Fruit fly (Drosophila melanogaster) whole organism, embryonic: ENCODE results near the gene SPH93.

Experiments used
- ATbp ChIP-seq: fragments of 200-800 bp; sonication (Bioruptor generic); optimal IDR thresholded peaks from 2 replicates; lab custom pipeline; 2017; ENCODE audit warnings: missing biosample characterization, mild to moderate bottlenecking, missing genetic modification characterization, missing genetic modification reagents
- Antp ChIP-seq: fragments of 200-800 bp; sonication (Bioruptor generic); optimal IDR thresholded peaks from 3 replicates; lab custom pipeline; 2016; ENCODE audit warnings: missing biosample characterization, missing genetic modification characterization
- CG11456 ChIP-seq: fragments of 200-800 bp; sonication (Bioruptor generic); IDR thresholded peaks from 3 replicates; pipeline ENCODE4 v1.3.6; 2022; ENCODE audit warnings: missing biosample characterization, missing genetic modification characterization
- CG11695 ChIP-seq: fragments of 200-800 bp; sonication (Bioruptor generic); IDR thresholded peaks from 3 replicates; pipeline ENCODE4 v1.3.6; 2022; ENCODE audit warnings: missing biosample characterization, missing genetic modification characterization
- CG12155 ChIP-seq: fragments of 200-800 bp; sonication (Bioruptor generic); optimal IDR thresholded peaks from 3 replicates; lab custom pipeline; 2016; ENCODE audit warnings: missing biosample characterization, missing genetic modification characterization
- CG12659 ChIP-seq: fragments of 200-800 bp; sonication (Bioruptor generic); optimal IDR thresholded peaks from 3 replicates; lab custom pipeline; 2017; ENCODE audit warnings: mild to moderate bottlenecking, missing biosample characterization, missing genetic modification reagents, missing genetic modification characterization
- CG13123 ChIP-seq: fragments of 200-800 bp; sonication (Bioruptor generic); optimal IDR thresholded peaks from 2 replicates; lab custom pipeline; 2016; ENCODE audit warnings: missing biosample characterization, missing genetic modification characterization
- CG1792 ChIP-seq: fragments of 200-800 bp; sonication (Bioruptor generic); optimal IDR thresholded peaks from 2 replicates; lab custom pipeline; 2016; ENCODE audit warnings: missing biosample characterization, missing genetic modification characterization
- CG18011 ChIP-seq: fragments of 200-800 bp; sonication (Bioruptor generic); optimal IDR thresholded peaks from 2 replicates; lab custom pipeline; 2017; ENCODE audit warnings: missing biosample characterization, missing genetic modification characterization, mild to moderate bottlenecking, moderate library complexity, missing genotype
- CG18262 ChIP-seq: fragments of 200-800 bp; optimal IDR thresholded peaks from 3 replicates; lab custom pipeline; 2019; ENCODE audit warnings: missing biosample characterization, mild to moderate bottlenecking, missing genetic modification characterization, moderate library complexity
- CG1832 ChIP-seq: fragments of 200-800 bp; sonication (Bioruptor generic); optimal IDR thresholded peaks from 2 replicates; lab custom pipeline; 2017; ENCODE audit warnings: missing biosample characterization, mild to moderate bottlenecking, missing genetic modification characterization, inconsistent platforms
- CG2120 ChIP-seq: fragments of 200-800 bp; sonication (Bioruptor generic); optimal IDR thresholded peaks from 3 replicates; lab custom pipeline; 2016; ENCODE audit warnings: missing biosample characterization, missing genetic modification characterization
- CG31224 ChIP-seq: fragments of 200-800 bp; sonication (Bioruptor generic); IDR thresholded peaks from 2 replicates; pipeline ENCODE4 v1.3.6; 2022; ENCODE audit warnings: missing biosample characterization, missing genetic modification characterization
- CG31388 ChIP-seq: fragments of 200-800 bp; sonication (Bioruptor generic); optimal IDR thresholded peaks from 2 replicates; lab custom pipeline; 2016; ENCODE audit warnings: missing biosample characterization, missing genetic modification characterization
- CG3847 ChIP-seq: fragments of 200-800 bp; sonication (Bioruptor generic); IDR thresholded peaks from 2 replicates; pipeline ENCODE4 v1.3.6; 2022; ENCODE audit warnings: missing biosample characterization, missing genetic modification characterization
- CG4404 ChIP-seq: fragments of 200-800 bp; sonication (Bioruptor generic); IDR thresholded peaks from 2 replicates; pipeline ENCODE4 v1.3.6; 2022; ENCODE audit warnings: missing biosample characterization, missing genetic modification characterization
- CG4424 ChIP-seq: fragments of 200-800 bp; sonication (Bioruptor generic); optimal IDR thresholded peaks from 3 replicates; lab custom pipeline; 2016; ENCODE audit warnings: missing biosample characterization, missing genetic modification characterization
- CG4707 ChIP-seq: fragments of 200-800 bp; sonication (Bioruptor generic); optimal IDR thresholded peaks from 2 replicates; lab custom pipeline; 2018; ENCODE audit warnings: missing biosample characterization, mild to moderate bottlenecking, missing genetic modification characterization, moderate library complexity
- CG4854 ChIP-seq: fragments of 200-800 bp; sonication (Bioruptor generic); optimal IDR thresholded peaks from 2 replicates; lab custom pipeline; 2016; ENCODE audit warnings: missing biosample characterization, missing genetic modification characterization, inconsistent platforms
- CG5180 ChIP-seq: fragments of 200-800 bp; sonication (Bioruptor generic); optimal IDR thresholded peaks from 3 replicates; lab custom pipeline; 2017; ENCODE audit warnings: missing biosample characterization, missing genetic modification characterization, mild to moderate bottlenecking, moderate library complexity, missing genetic modification reagents
- CG5245 ChIP-seq: fragments of 200-800 bp; sonication (Bioruptor generic); optimal IDR thresholded peaks from 3 replicates; lab custom pipeline; 2016; ENCODE audit warnings: missing biosample characterization, missing genetic modification characterization
- CG6254 ChIP-seq: fragments of 200-800 bp; sonication (Bioruptor generic); optimal IDR thresholded peaks from 3 replicates; lab custom pipeline; 2017; ENCODE audit warnings: mild to moderate bottlenecking, missing biosample characterization, missing genetic modification reagents, missing genetic modification characterization
- CG7987 ChIP-seq: fragments of 200-800 bp; sonication (Bioruptor generic); optimal IDR thresholded peaks from 2 replicates; lab custom pipeline; 2018; ENCODE audit warnings: missing biosample characterization, mild to moderate bottlenecking, missing genetic modification characterization, moderate library complexity
- Dip3 ChIP-seq: fragments of 200-800 bp; sonication (Bioruptor generic); optimal IDR thresholded peaks from 3 replicates; lab custom pipeline; 2016; ENCODE audit warnings: missing biosample characterization, missing genetic modification characterization
- Dll ChIP-seq: fragments of 200-800 bp; sonication (Bioruptor generic); IDR thresholded peaks from 4 replicates; pipeline ENCODE4 v1.3.6; 2022; ENCODE audit warnings: missing biosample characterization, missing genetic modification characterization; ENCODE audit not compliant: partially characterized antibody
- Dref ChIP-seq: fragments of 200-800 bp; sonication (Bioruptor generic); IDR thresholded peaks from 2 replicates; pipeline ENCODE4 v1.3.6; 2022; ENCODE audit warnings: missing biosample characterization, missing genetic modification characterization
- Fer3 ChIP-seq: fragments of 200-800 bp; sonication (Bioruptor generic); optimal IDR thresholded peaks from 2 replicates; lab custom pipeline; 2018; ENCODE audit warnings: missing biosample characterization, mild to moderate bottlenecking, missing genetic modification characterization, moderate library complexity
- H2.0 ChIP-seq: fragments of 200-800 bp; sonication (Bioruptor generic); IDR thresholded peaks from 2 replicates; pipeline ENCODE4 v1.3.6; 2022; ENCODE audit warnings: missing biosample characterization, missing genetic modification characterization
- HLH54F ChIP-seq: fragments of 200-800 bp; sonication (Bioruptor generic); optimal IDR thresholded peaks from 3 replicates; lab custom pipeline; 2016; ENCODE audit warnings: missing biosample characterization, missing genetic modification characterization
- Hr39 ChIP-seq: fragments of >200 bp; optimal IDR thresholded peaks from 2 replicates; lab custom pipeline; 2017
- Hr78 ChIP-seq, 2 experiments: fragments of 200-800 bp in 1 of 2; fragments of >200 bp in 1 of 2; sonication (Bioruptor generic) in 1 of 2; optimal IDR thresholded peaks; 2 replicates each; lab custom pipeline; 2017 to 2019; ENCODE audit warnings: missing biosample characterization in 2 of 2, missing genetic modification characterization in 2 of 2, mild to moderate bottlenecking in 1 of 2, moderate library complexity in 1 of 2
- Hsf ChIP-seq: fragments of 200-800 bp; sonication (Bioruptor generic); optimal IDR thresholded peaks from 3 replicates; lab custom pipeline; 2016; ENCODE audit warnings: missing biosample characterization, missing genetic modification characterization
- Lim3 ChIP-seq: fragments of 200-800 bp; sonication (Bioruptor generic); IDR thresholded peaks from 2 replicates; pipeline ENCODE4 v1.3.6; 2022; ENCODE audit warnings: missing biosample characterization, missing genetic modification characterization
- Lpt ChIP-seq: fragments of >200 bp; optimal IDR thresholded peaks from 2 replicates; lab custom pipeline; 2018; ENCODE audit warnings: missing biosample characterization, missing genetic modification characterization
- ab ChIP-seq: fragments of 200-800 bp; sonication (Bioruptor generic); optimal IDR thresholded peaks from 2 replicates; lab custom pipeline; 2016; ENCODE audit warnings: missing biosample characterization, missing genetic modification characterization
- btn ChIP-seq: fragments of 200-800 bp; sonication (Bioruptor generic); optimal IDR thresholded peaks from 2 replicates; lab custom pipeline; 2016; ENCODE audit warnings: missing biosample characterization, missing genetic modification characterization
- croc ChIP-seq: fragments of 200-800 bp; sonication (Bioruptor generic); conservative IDR thresholded peaks from 3 replicates; pipeline ENCODE4 v1.3.6; 2022; ENCODE audit warnings: missing biosample characterization, missing genetic modification characterization
- fd3F ChIP-seq: fragments of 200-800 bp; sonication (Bioruptor generic); optimal IDR thresholded peaks from 2 replicates; lab custom pipeline; 2018; ENCODE audit warnings: missing biosample characterization, mild to moderate bottlenecking, missing genetic modification characterization, moderate library complexity
- gsb-n ChIP-seq: fragments of 200-800 bp; sonication (Bioruptor generic); optimal IDR thresholded peaks from 3 replicates; lab custom pipeline; 2018; ENCODE audit warnings: missing biosample characterization, mild to moderate bottlenecking, missing genetic modification characterization
- ham ChIP-seq: fragments of 200-800 bp; sonication (Bioruptor generic); IDR thresholded peaks from 2 replicates; pipeline ENCODE4 v1.3.6; 2022; ENCODE audit warnings: missing biosample characterization, missing genetic modification characterization
- klu ChIP-seq: fragments of 200-800 bp; sonication (Bioruptor generic); IDR thresholded peaks from 2 replicates; pipeline ENCODE4 v1.3.6; 2022; ENCODE audit warnings: missing biosample characterization, missing genetic modification characterization
- kni ChIP-seq: fragments of 200-800 bp; sonication (Bioruptor generic); optimal IDR thresholded peaks from 3 replicates; lab custom pipeline; 2017; ENCODE audit warnings: mild to moderate bottlenecking, missing biosample characterization, missing genetic modification reagents, missing genetic modification characterization
- maf-S ChIP-seq: fragments of 200-800 bp; sonication (Bioruptor generic); optimal IDR thresholded peaks from 2 replicates; lab custom pipeline; 2016; ENCODE audit warnings: missing biosample characterization, missing genetic modification characterization
- pfk ChIP-seq: fragments of 200-800 bp; sonication (Bioruptor generic); optimal IDR thresholded peaks from 2 replicates; lab custom pipeline; 2018; ENCODE audit warnings: missing biosample characterization, mild to moderate bottlenecking, missing genetic modification characterization, moderate library complexity
- shn ChIP-seq: fragments of 200-800 bp; sonication (Bioruptor generic); optimal IDR thresholded peaks from 3 replicates; lab custom pipeline; 2016; ENCODE audit warnings: missing biosample characterization, missing genetic modification characterization
- sob ChIP-seq: fragments of 200-800 bp; sonication (Bioruptor generic); IDR thresholded peaks from 2 replicates; pipeline ENCODE4 v1.3.6; 2022; ENCODE audit warnings: missing biosample characterization, missing genetic modification characterization
- sqz ChIP-seq: fragments of 200-800 bp; sonication (Bioruptor generic); optimal IDR thresholded peaks from 3 replicates; lab custom pipeline; 2018; ENCODE audit warnings: missing biosample characterization, mild to moderate bottlenecking, missing genetic modification characterization
- sr ChIP-seq: fragments of 200-800 bp; sonication (Bioruptor generic); IDR thresholded peaks from 3 replicates; pipeline ENCODE4 v1.3.6; 2022; ENCODE audit warnings: missing biosample characterization, missing genetic modification characterization
- ssp ChIP-seq: fragments of 200-800 bp; sonication (Bioruptor generic); IDR thresholded peaks from 2 replicates; pipeline ENCODE4 v1.3.6; 2022; ENCODE audit warnings: missing biosample characterization, missing genetic modification characterization
- tx ChIP-seq: fragments of 200-800 bp; sonication (Bioruptor generic); optimal IDR thresholded peaks from 2 replicates; lab custom pipeline; 2016; ENCODE audit warnings: missing biosample characterization, missing genetic modification characterization
- wek ChIP-seq: fragments of 200-800 bp; sonication (Bioruptor generic); optimal IDR thresholded peaks from 3 replicates; lab custom pipeline; 2018; ENCODE audit warnings: missing biosample characterization, mild to moderate bottlenecking, missing genetic modification characterization, moderate library complexity
- zfh1 ChIP-seq: fragments of 200-800 bp; sonication (Bioruptor generic); IDR thresholded peaks from 3 replicates; pipeline ENCODE4 v1.3.6; 2022; ENCODE audit warnings: missing biosample characterization, missing genetic modification characterization

SPH93 gene

DNA sequence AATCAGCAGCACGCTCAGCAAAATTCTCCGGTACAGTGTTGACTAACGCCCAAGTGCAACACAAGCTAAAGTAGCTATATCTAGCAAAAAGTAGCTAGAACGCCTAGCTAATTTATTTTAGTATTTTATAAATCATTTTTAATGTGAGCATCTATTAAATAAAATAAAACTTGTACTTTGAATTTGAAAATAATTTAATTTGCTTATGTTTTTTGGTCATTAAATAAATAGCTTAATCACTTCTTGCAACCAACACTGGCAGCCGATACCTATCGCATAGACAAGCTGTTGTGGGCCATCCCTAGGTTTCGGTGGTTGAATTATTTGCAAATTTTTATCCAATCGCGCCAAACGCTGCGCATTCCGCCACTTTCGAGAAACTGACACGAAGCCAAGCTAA, 45.4 kb downstream of the SPH93 start, which contains the start of the genes Polr2J and CG15141 (continued):
- TF ChIP-seq CG5245 (GFP tag; lab: Kevin White, UChicago) (peak; percentile 45), HLH54F (GFP tag; lab: Kevin White, UChicago) (peak; percentile 85), Dref (GFP tag; lab: Robert Waterston, UW) (no peak), CG1792 (GFP tag; lab: Kevin White, UChicago) (peak; percentile 46), gsb-n (tag; lab: Kevin White, UChicago) (no peak), CG5180 (GFP tag; lab: Kevin White, UChicago) (no peak), Fer3 (tag; lab: Kevin White, UChicago) (peak; percentile 81), CG12659 (peak; percentile 90), croc (peak; percentile 75), CG11456 (GFP tag; lab: Robert Waterston, UW) (peak; percentile 91), sob (GFP tag; lab: Robert Waterston, UW) (peak; percentile 93), tx (GFP tag; lab: Kevin White, UChicago) (peak; percentile 50), Dll (peak; percentile 96), ab (GFP tag; lab: Kevin White, UChicago) (no peak), CG7987 (peak; percentile 41), CG12155 (GFP tag; lab: Kevin White, UChicago) (peak; percentile 85), Lpt (no peak), zfh1 (GFP tag; lab: Robert Waterston, UW) (peak; percentile 84), fd3F (GFP tag; lab: Kevin White, UChicago) (peak; percentile 84), pfk (GFP tag; lab: Kevin White, UChicago) (no peak), ATbp (peak; percentile 48), ham (GFP tag; lab: Robert Waterston, UW) (peak; percentile 33; the same call in 1 of the 2 replicates), CG3847 (peak; percentile 94), maf-S (GFP tag; lab: Kevin White, UChicago) (peak; percentile 61), CG4707 (GFP tag; lab: Kevin White, UChicago) (no peak), Hsf (peak; percentile 87), Lim3 (GFP tag; lab: Robert Waterston, UW) (peak; percentile 56; the same call in 1 of the 2 replicates), sr (GFP tag; lab: Robert Waterston, UW) (no peak), H2.0 (GFP tag; lab: Robert Waterston, UW) (peak; percentile 79), CG31224 (GFP tag; lab: Robert Waterston, UW) (peak; percentile 73), klu (GFP tag; lab: Robert Waterston, UW) (peak; percentile 88), CG4854 (GFP tag; lab: Kevin White, UChicago) (peak; percentile 69), kni (GFP tag; lab: Kevin White, UChicago) (no peak), Antp (peak; percentile 54), btn (GFP tag; lab: Kevin White, UChicago) (peak; percentile 44), CG31388 (peak; percentile 52), Hr78 (GFP tag; optimal IDR thresholded peaks at IDR 0.05; lab: Kevin White, UChicago) (no peak), CG6254 (GFP tag; lab: Kevin White, UChicago) (peak; percentile 14), CG4424 (GFP tag; lab: Kevin White, UChicago) (peak; percentile 84), shn (GFP tag; lab: Kevin White, UChicago) (peak; percentile 73), CG18011 (peak; percentile 74), sqz (GFP tag; lab: Kevin White, UChicago) (no peak), CG4404 (GFP tag; lab: Robert Waterston, UW) (peak; percentile 90), Dip3 (peak; percentile 82), CG13123 (GFP tag; lab: Kevin White, UChicago) (peak; percentile 69), Hr39 (lab: Kevin White, UChicago) (no peak), ssp (peak; percentile 91), CG2120 (GFP tag; lab: Kevin White, UChicago) (peak; percentile 94), wek (GFP tag; lab: Kevin White, UChicago) (no peak), CG18262 (no peak), CG11695 (GFP tag; lab: Robert Waterston, UW) (peak; percentile 73; the same call in 2 of the 3 replicates), CG1832 (GFP tag; lab: Kevin White, UChicago) (no peak)
